ENCODE assay signal across 3 fruit fly cellular contexts in genomic region chr3L:17590455-17591216, dm6.
A peak's percentile ranks its signal among the peaks of the same experiment; 100 is the strongest.
TF ChIP-seq lines count a peak whose summit lies in the region.

No protein-coding gene starts in this region.

TF ChIP-seq in whole organism, embryonic, 481 proteins besides CTCF, POLR2A, EP300 and RAD21 (continued from another document and continues in another):
- TF ChIP-seq CG11560 (tag; IDR thresholded peaks at IDR 0.05; lab: Robert Waterston, UW) (no peak), Hr78 (GFP tag; optimal IDR thresholded peaks at IDR 0.05; lab: Kevin White, UChicago) (peak in 1 of 2 experiments; percentile 30), row (GFP tag; IDR thresholded peaks at IDR 0.05; lab: Robert Waterston, UW) (peak; percentile 17; the same call in 1 of the 3 replicates), sug (tag; optimal IDR thresholded peaks at IDR 0.05; lab: Kevin White, UChicago) (peak; percentile 15), CG17802 (tag; optimal IDR thresholded peaks at IDR 0.05; lab: Kevin White, UChicago) (peak; percentile 18), CG3838 (GFP tag; optimal IDR thresholded peaks at IDR 0.05; lab: Kevin White, UChicago) (no peak), oc (tag; optimal IDR thresholded peaks at IDR 0.05; lab: Kevin White, UChicago) (peak; percentile 8), CG11085 (GFP tag; IDR thresholded peaks at IDR 0.05; lab: Robert Waterston, UW) (no peak), ci (GFP tag; IDR thresholded peaks at IDR 0.05; lab: Robert Waterston, UW) (peak; percentile 64; the same call in 2 of the 3 replicates), dm (GFP tag; optimal IDR thresholded peaks at IDR 0.05; lab: Kevin White, UChicago) (no peak), exex (tag; optimal IDR thresholded peaks at IDR 0.05; lab: Kevin White, UChicago) (no peak), z (GFP tag; IDR thresholded peaks at IDR 0.05; lab: Robert Waterston, UW) (no peak), sna (GFP tag; IDR thresholded peaks at IDR 0.05; lab: Robert Waterston, UW; ENCODE audit: partially characterized antibody) (peak; percentile 58; the same call in 1 of the 2 replicates), CG12299 (tag; optimal IDR thresholded peaks at IDR 0.05; lab: Kevin White, UChicago) (no peak), MESR4 (GFP tag; optimal IDR thresholded peaks at IDR 0.05; lab: Kevin White, UChicago) (no peak), CG6254 (GFP tag; optimal IDR thresholded peaks at IDR 0.05; lab: Kevin White, UChicago) (no peak), zfh1 (GFP tag; IDR thresholded peaks at IDR 0.05; lab: Robert Waterston, UW) (peak; percentile 45; the same call in 1 of the 3 replicates), CG18476 (GFP tag; optimal IDR thresholded peaks at IDR 0.05; lab: Kevin White, UChicago) (no peak), Bdp1 (GFP tag; optimal IDR thresholded peaks at IDR 0.05; lab: Kevin White, UChicago) (no peak), CG32767 (GFP tag; IDR thresholded peaks at IDR 0.05; lab: Robert Waterston, UW) (no peak), CG2120 (GFP tag; optimal IDR thresholded peaks at IDR 0.05; lab: Kevin White, UChicago) (no peak), nom (GFP tag; optimal IDR thresholded peaks at IDR 0.05; lab: Kevin White, UChicago) (peak; percentile 28), CG15269 (tag; optimal IDR thresholded peaks at IDR 0.05; lab: Kevin White, UChicago) (no peak), CG8944 (GFP tag; optimal IDR thresholded peaks at IDR 0.05; lab: Kevin White, UChicago) (no peak), CG34422 (GFP tag; IDR thresholded peaks at IDR 0.05; lab: Robert Waterston, UW) (no peak), inv (GFP tag; IDR thresholded peaks at IDR 0.05; lab: Robert Waterston, UW; ENCODE audit: partially characterized antibody) (no peak), CG13287 (GFP tag; IDR thresholded peaks at IDR 0.05; lab: Robert Waterston, UW; ENCODE audit: partially characterized antibody) (peak; percentile 44; the same call in 1 of the 2 replicates), CHES-1-like (GFP tag; optimal IDR thresholded peaks at IDR 0.05; lab: Kevin White, UChicago) (no peak), ems (GFP tag; optimal IDR thresholded peaks at IDR 0.05; lab: Kevin White, UChicago) (no peak), gcm (GFP tag; optimal IDR thresholded peaks at IDR 0.05; lab: Kevin White, UChicago) (peak; percentile 35), CG3726 (GFP tag; IDR thresholded peaks at IDR 0.05; lab: Robert Waterston, UW) (no peak), CG3407 (GFP tag; optimal IDR thresholded peaks at IDR 0.05; lab: Kevin White, UChicago) (no peak), HLHmδ (GFP tag; optimal IDR thresholded peaks at IDR 0.05; lab: Kevin White, UChicago) (no peak), ind (GFP tag; optimal IDR thresholded peaks at IDR 0.05; lab: Kevin White, UChicago) (no peak), CG33213 (GFP tag; optimal IDR thresholded peaks at IDR 0.05; lab: Kevin White, UChicago) (no peak), hbn (GFP tag; IDR thresholded peaks at IDR 0.05; lab: Robert Waterston, UW; ENCODE audit: partially characterized antibody) (0 out of 2 replicates have a peak, but pooled peaks have one; percentile 22), Taf1 (GFP tag; IDR thresholded peaks at IDR 0.05; lab: Robert Waterston, UW) (no peak), Sry-δ (GFP tag; optimal IDR thresholded peaks at IDR 0.05; lab: Kevin White, UChicago) (no peak), Oli (tag; optimal IDR thresholded peaks at IDR 0.05; lab: Kevin White, UChicago) (no peak), ftz-f1 (GFP tag; optimal IDR thresholded peaks at IDR 0.05; lab: Kevin White, UChicago) (peak; percentile 81), Ets65A (GFP tag; lab: Kevin White, UChicago) (peak; percentile 76), CG6654 (GFP tag; optimal IDR thresholded peaks at IDR 0.05; lab: Kevin White, UChicago) (no peak), Jarid2 (GFP tag; optimal IDR thresholded peaks at IDR 0.05; lab: Kevin White, UChicago) (peak; percentile 14), CG18619 (GFP tag; optimal IDR thresholded peaks at IDR 0.05; lab: Kevin White, UChicago) (no peak)

TF ChIP-seq in whole organism, prepupa, 60 proteins besides CTCF, POLR2A, EP300 and RAD21 (continued from another document):
- TF ChIP-seq Met (GFP tag; optimal IDR thresholded peaks at IDR 0.05; lab: Kevin White, UChicago), result peak; percentile 1
- no peak for TF ChIP-seq Ets21C (GFP tag; optimal IDR thresholded peaks at IDR 0.05; lab: Kevin White, UChicago)
- TF ChIP-seq Eip78C (GFP tag; lab: Kevin White, UChicago), result no peak
- no peak for TF ChIP-seq CG6792 (GFP tag; optimal IDR thresholded peaks at IDR 0.05; lab: Kevin White, UChicago)
- no peak for TF ChIP-seq Hr38 (GFP tag; optimal IDR thresholded peaks at IDR 0.05; lab: Kevin White, UChicago)
- no peak for TF ChIP-seq CG34406 (GFP tag; optimal IDR thresholded peaks at IDR 0.05; lab: Kevin White, UChicago)
- peak; percentile 62 to 72 for TF ChIP-seq ss (GFP tag; optimal IDR thresholded peaks at IDR 0.05; lab: Kevin White, UChicago)
- peak; percentile 17 for TF ChIP-seq Sox14 (GFP tag; optimal IDR thresholded peaks at IDR 0.05; lab: Kevin White, UChicago)
- TF ChIP-seq lz (GFP tag; optimal IDR thresholded peaks at IDR 0.05; lab: Kevin White, UChicago), result no peak
- TF ChIP-seq CG9139 (GFP tag; optimal IDR thresholded peaks at IDR 0.05; lab: Kevin White, UChicago), result peak; percentile 13
- peak; percentile 69 for TF ChIP-seq Lpt (GFP tag; optimal IDR thresholded peaks at IDR 0.05; lab: Kevin White, UChicago)
- no peak for TF ChIP-seq CG8319 (GFP tag; optimal IDR thresholded peaks at IDR 0.05; lab: Kevin White, UChicago)
- TF ChIP-seq Gug (GFP tag; IDR thresholded peaks at IDR 0.05; lab: Robert Waterston, UW), result no peak
- TF ChIP-seq net (GFP tag; optimal IDR thresholded peaks at IDR 0.05; lab: Kevin White, UChicago), result peak; percentile 17
- TF ChIP-seq CG4318 (GFP tag; optimal IDR thresholded peaks at IDR 0.05; lab: Kevin White, UChicago), result no peak
- TF ChIP-seq spab (GFP tag; optimal IDR thresholded peaks at IDR 0.05; lab: Kevin White, UChicago), result peak; percentile 4
- peak; percentile 63 for TF ChIP-seq CG15336 (GFP tag; IDR thresholded peaks at IDR 0.05; lab: Robert Waterston, UW)
- TF ChIP-seq Ets96B (tag; optimal IDR thresholded peaks at IDR 0.05; lab: Kevin White, UChicago), result peak; percentile 27
- no peak for TF ChIP-seq CG6276 (GFP tag; optimal IDR thresholded peaks at IDR 0.05; lab: Kevin White, UChicago)
- TF ChIP-seq CG10669 (GFP tag; optimal IDR thresholded peaks at IDR 0.05; lab: Kevin White, UChicago), result peak; percentile 5
- peak; percentile 73 for TF ChIP-seq CG6854 (GFP tag; optimal IDR thresholded peaks at IDR 0.05; lab: Kevin White, UChicago)
- TF ChIP-seq svp (GFP tag; lab: Kevin White, UChicago), result peak; percentile 84
- TF ChIP-seq Smox (GFP tag; optimal IDR thresholded peaks at IDR 0.05; lab: Kevin White, UChicago), result no peak
- TF ChIP-seq CG1621 (tag; optimal IDR thresholded peaks at IDR 0.05; lab: Kevin White, UChicago), result peak; percentile 6
- peak; percentile 14 for TF ChIP-seq CG7368 (GFP tag; optimal IDR thresholded peaks at IDR 0.05; lab: Kevin White, UChicago)
- no peak for TF ChIP-seq Eip75B (GFP tag; optimal IDR thresholded peaks at IDR 0.05; lab: Kevin White, UChicago)

TF ChIP-seq in whole organism, wandering third instar larva, 38 proteins besides CTCF, POLR2A, EP300 and RAD21 (continued from another document):
- TF ChIP-seq Sp1 (GFP tag; optimal IDR thresholded peaks at IDR 0.05; lab: Kevin White, UChicago), result peak; percentile 30
- TF ChIP-seq pan (optimal IDR thresholded peaks at IDR 0.05; lab: Kevin White, UChicago), result no peak
- TF ChIP-seq HLH106 (tag; optimal IDR thresholded peaks at IDR 0.05; lab: Kevin White, UChicago), result peak; percentile 45
- TF ChIP-seq dl (GFP tag; optimal IDR thresholded peaks at IDR 0.05; lab: Kevin White, UChicago; ENCODE audit: insufficient read depth in 1 of 2, partially characterized antibody in 2 of 2), result peak; percentile 96 to 99
- peak; percentile 3 for TF ChIP-seq ey (GFP tag; optimal IDR thresholded peaks at IDR 0.05; lab: Kevin White, UChicago)
- no peak for TF ChIP-seq Myc (optimal IDR thresholded peaks at IDR 0.05; lab: Kevin White, UChicago)
- no peak for TF ChIP-seq dmrt93B (GFP tag; optimal IDR thresholded peaks at IDR 0.05; lab: Kevin White, UChicago)
- no peak for TF ChIP-seq brk (GFP tag; optimal IDR thresholded peaks at IDR 0.05; lab: Kevin White, UChicago)
- no peak for TF ChIP-seq dsf (GFP tag; optimal IDR thresholded peaks at IDR 0.05; lab: Kevin White, UChicago; ENCODE audit: borderline replicate concordance)
- no peak for TF ChIP-seq lola (GFP tag; optimal IDR thresholded peaks at IDR 0.05; lab: Kevin White, UChicago)
- TF ChIP-seq N (GFP tag; optimal IDR thresholded peaks at IDR 0.05; lab: Kevin White, UChicago), result peak; percentile 78
TF ChIP-seq in whole organism, wandering third instar larva: peak in this region for 20.
